Worm (Caenorhabditis elegans) whole organism, L2 larva: ENCODE data around the gene str-102.

Experiments used
- C34F6.9 ChIP-seq: fragments of 150-350 bp; optimal IDR thresholded peaks from 2 replicates; lab custom pipeline; 2014; ENCODE audit warnings: missing biosample characterization, missing genetic modification characterization
- F13H6.1 ChIP-seq: sonication (generic microtip); optimal IDR thresholded peaks from 2 replicates; lab custom pipeline; 2016; ENCODE audit warnings: missing genetic modification characterization, missing compliant biosample characterization
- R02D3.7 ChIP-seq: fragments of 150-350 bp; optimal IDR thresholded peaks from 2 replicates; lab custom pipeline; 2014; ENCODE audit warnings: missing biosample characterization, missing genetic modification characterization
- Y55F3AM.14 ChIP-seq: fragments of 200-800 bp; sonication (Bioruptor generic); optimal IDR thresholded peaks from 2 replicates; lab custom pipeline; 2018; ENCODE audit warnings: mild to moderate bottlenecking, missing genetic modification characterization, missing compliant biosample characterization
- ama-1 ChIP-seq: fragments of 150-350 bp; optimal IDR thresholded peaks from 2 replicates; lab custom pipeline; 2018; ENCODE audit warnings: inconsistent platforms
- ceh-16 ChIP-seq: fragments of 150-350 bp; optimal IDR thresholded peaks from 2 replicates; lab custom pipeline; 2014; ENCODE audit warnings: missing biosample characterization, missing genetic modification characterization
- ceh-82 ChIP-seq: fragments of 150-350 bp; optimal IDR thresholded peaks from 2 replicates; lab custom pipeline; 2014; ENCODE audit warnings: missing biosample characterization, missing genetic modification characterization
- crh-2 ChIP-seq: sonication (generic microtip); optimal IDR thresholded peaks from 2 replicates; lab custom pipeline; 2017; ENCODE audit warnings: missing biosample characterization, missing genetic modification characterization
- dmd-4 ChIP-seq: sonication (generic microtip); optimal IDR thresholded peaks from 2 replicates; lab custom pipeline; 2017; ENCODE audit warnings: missing biosample characterization, missing genetic modification characterization
- egl-27 ChIP-seq: sonication (generic microtip); optimal IDR thresholded peaks from 3 replicates; lab custom pipeline; 2017; ENCODE audit warnings: missing biosample characterization, missing genetic modification reagents, missing genetic modification characterization
- fos-1 ChIP-seq: fragments of 150-350 bp; optimal IDR thresholded peaks from 2 replicates; lab custom pipeline; 2014; ENCODE audit warnings: missing biosample characterization, missing genetic modification characterization
- gmeb-1 ChIP-seq: fragments of 150-350 bp; optimal IDR thresholded peaks from 2 replicates; lab custom pipeline; 2014; ENCODE audit warnings: missing biosample characterization, missing genetic modification characterization
- lin-11 ChIP-seq: fragments of 150-350 bp; sonication (generic microtip); optimal IDR thresholded peaks from 2 replicates; lab custom pipeline; 2014; ENCODE audit warnings: missing biosample characterization, missing genetic modification characterization, inconsistent platforms, mixed read lengths
- lin-13 ChIP-seq: fragments of 150-350 bp; optimal IDR thresholded peaks from 2 replicates; lab custom pipeline; 2014; ENCODE audit warnings: missing biosample characterization, missing genetic modification reagents, missing genetic modification characterization
- lin-39 ChIP-seq: fragments of 150-350 bp; optimal IDR thresholded peaks from 2 replicates; lab custom pipeline; 2014; ENCODE audit warnings: missing biosample characterization, missing genetic modification reagents, missing genetic modification characterization
- lsy-2 ChIP-seq, 2 experiments: fragments of 150-350 bp in 1 of 2; sonication (generic microtip) in 1 of 2; optimal IDR thresholded peaks; 2 replicates each; lab custom pipeline; 2014 to 2017; ENCODE audit warnings: missing biosample characterization in 2 of 2, missing genetic modification characterization in 2 of 2
- mdl-1 ChIP-seq, 2 experiments: fragments of 150-350 bp in 1 of 2; sonication (generic microtip) in 1 of 2; optimal IDR thresholded peaks; 2 replicates each; lab custom pipeline; 2017; ENCODE audit warnings: missing biosample characterization in 2 of 2, missing genetic modification characterization in 2 of 2
- nhr-10 ChIP-seq: sonication (generic microtip); optimal IDR thresholded peaks from 2 replicates; lab custom pipeline; 2017; ENCODE audit warnings: missing biosample characterization, missing genetic modification characterization
- nhr-11 ChIP-seq: fragments of 150-350 bp; optimal IDR thresholded peaks from 2 replicates; lab custom pipeline; 2014; ENCODE audit warnings: missing biosample characterization, missing genetic modification characterization
- nhr-12 ChIP-seq: fragments of 150-350 bp; optimal IDR thresholded peaks from 2 replicates; lab custom pipeline; 2014; ENCODE audit warnings: missing biosample characterization, missing genetic modification characterization
- nhr-129 ChIP-seq: fragments of 150-350 bp; optimal IDR thresholded peaks from 2 replicates; lab custom pipeline; 2014; ENCODE audit warnings: missing biosample characterization, missing genetic modification characterization
- nhr-21 ChIP-seq: fragments of 150-350 bp; optimal IDR thresholded peaks from 2 replicates; lab custom pipeline; 2014; ENCODE audit warnings: missing biosample characterization, missing genetic modification characterization
- nhr-25 ChIP-seq: fragments of 150-350 bp; sonication (generic microtip); optimal IDR thresholded peaks from 3 replicates; lab custom pipeline; 2014; ENCODE audit warnings: missing biosample characterization, missing genetic modification characterization
- peb-1 ChIP-seq: fragments of 150-350 bp; optimal IDR thresholded peaks from 2 replicates; lab custom pipeline; 2014; ENCODE audit warnings: missing biosample characterization, missing genetic modification characterization
- sem-4 ChIP-seq: fragments of 150-350 bp; optimal IDR thresholded peaks from 2 replicates; lab custom pipeline; 2014; ENCODE audit warnings: missing biosample characterization, missing genetic modification reagents, missing genetic modification characterization
- skn-1 ChIP-seq: sonication (generic microtip); optimal IDR thresholded peaks from 2 replicates; lab custom pipeline; 2017; ENCODE audit warnings: missing biosample characterization, missing genetic modification characterization
- sma-3 ChIP-seq: sonication (generic microtip); optimal IDR thresholded peaks from 2 replicates; lab custom pipeline; 2016; ENCODE audit warnings: missing genetic modification reagents, missing genetic modification characterization, missing compliant biosample characterization
- sma-9 ChIP-seq, 2 experiments: fragments of 150-350 bp in 1 of 2; sonication (generic microtip) in 1 of 2; optimal IDR thresholded peaks; 2 replicates each; lab custom pipeline; 2014 to 2016; ENCODE audit warnings: missing genetic modification characterization in 2 of 2, mild to moderate bottlenecking in 1 of 2, missing biosample characterization in 1 of 2, missing compliant biosample characterization in 1 of 2, missing genetic modification reagents in 1 of 2, moderate library complexity in 1 of 2
- snpc-4 ChIP-seq: fragments of 150-350 bp; optimal IDR thresholded peaks from 2 replicates; lab custom pipeline; 2014; ENCODE audit warnings: missing biosample characterization, missing genetic modification characterization
- unc-55 ChIP-seq: fragments of 150-350 bp; sonication (generic microtip); optimal IDR thresholded peaks from 3 replicates; lab custom pipeline; 2014; ENCODE audit warnings: missing biosample characterization, missing genetic modification reagents, missing genetic modification characterization
- unc-62 ChIP-seq: fragments of 150-350 bp; optimal IDR thresholded peaks from 2 replicates; lab custom pipeline; 2014; ENCODE audit warnings: missing biosample characterization, missing genetic modification reagents, missing genetic modification characterization
- zag-1 ChIP-seq: fragments of 150-350 bp; optimal IDR thresholded peaks from 2 replicates; lab custom pipeline; 2014; ENCODE audit warnings: missing biosample characterization, missing genetic modification characterization
- ztf-1 ChIP-seq: fragments of 200-800 bp; sonication (Bioruptor generic); conservative IDR thresholded peaks from 2 replicates; pipeline ENCODE4 v1.3.6; 2022; ENCODE audit warnings: missing genetic modification characterization, missing compliant biosample characterization
- ztf-11 ChIP-seq: sonication (generic microtip); optimal IDR thresholded peaks from 2 replicates; lab custom pipeline; 2017; ENCODE audit warnings: missing biosample characterization, missing genetic modification characterization
- ztf-4 ChIP-seq: fragments of 150-350 bp; optimal IDR thresholded peaks from 2 replicates; lab custom pipeline; 2014; ENCODE audit warnings: missing biosample characterization, missing genetic modification characterization

Gene str-102

ce11 chrV:15384733-15385132 is at the start of gene str-102:
Gene str-102, plus strand, starts transcription at chrV:15385033.
- TF ChIP-seq nhr-10 (tag; lab: Kevin White, UChicago) (no peak), ceh-16 (tag; lab: Kevin White, UChicago) (no peak), ceh-82 (tag; lab: Kevin White, UChicago) (no peak), lin-39 (no peak), ztf-11 (tag; lab: Kevin White, UChicago) (no peak), lin-11 (tag; lab: Kevin White, UChicago) (no peak), peb-1 (no peak), unc-62 (no peak), nhr-25 (tag; lab: Kevin White, UChicago) (no peak), dmd-4 (tag; lab: Kevin White, UChicago) (no peak), egl-27 (tag; lab: Kevin White, UChicago) (no peak)

- TF ChIP-seq zag-1 (tag; lab: Kevin White, UChicago) (no peak), ztf-1 (GFP tag; lab: Robert Waterston, UW) (no peak), lin-39 (no peak), peb-1 (no peak), skn-1 (tag; lab: Kevin White, UChicago) (no peak), snpc-4 (tag; lab: Kevin White, UChicago) (no peak)
- TF ChIP-seq, all 48 proteins: peak for 0
Measured at ce11 chrV:15337405-15337804, 47.4 kb upstream of the str-102 start, which contains the start of gene wrt-7. Gene wrt-7, minus strand, starts transcription at chrV:15337505.

ce11 chrV:15339363-15339762 is 45.5 kb upstream of the str-102 start, which contains the start of gene clec-228:
Gene clec-228, minus strand, starts transcription at chrV:15339463.
- no peak for TF ChIP-seq ama-1

- TF ChIP-seq peb-1, result no peak
- no peak for TF ChIP-seq nhr-11 (tag; lab: Kevin White, UChicago)
- TF ChIP-seq C34F6.9, result no peak
- no peak for TF ChIP-seq Y55F3AM.14 (GFP tag; lab: Kevin White, UChicago)
- TF ChIP-seq egl-27 (tag; lab: Kevin White, UChicago), result no peak
- no peak for TF ChIP-seq ceh-82 (tag; lab: Kevin White, UChicago)
- TF ChIP-seq nhr-129 (tag; lab: Kevin White, UChicago), result no peak
Measured at ce11 chrV:15341404-15341803, 43.4 kb upstream of the str-102 start, which contains the start of gene clec-229. Gene clec-229, minus strand, starts transcription at chrV:15341504.

- TF ChIP-seq gmeb-1 (tag; lab: Kevin White, UChicago), result no peak
- TF ChIP-seq C34F6.9, result no peak
- no peak for TF ChIP-seq mdl-1 (tag; optimal IDR thresholded peaks at IDR 0.05; lab: Kevin White, UChicago)
- TF ChIP-seq sma-9 (GFP tag; optimal IDR thresholded peaks at IDR 0.05; lab: Kevin White, UChicago), result no peak
- no peak for TF ChIP-seq sma-9 (tag; optimal IDR thresholded peaks at IDR 0.05; lab: Kevin White, UChicago)
- no peak for TF ChIP-seq nhr-12
- TF ChIP-seq nhr-21, result no peak
- no peak for TF ChIP-seq ama-1
- no peak for TF ChIP-seq sem-4
- no peak for TF ChIP-seq nhr-129 (tag; lab: Kevin White, UChicago)
- no peak for TF ChIP-seq R02D3.7
- no peak for TF ChIP-seq ceh-16 (tag; lab: Kevin White, UChicago)
- no peak for TF ChIP-seq snpc-4 (tag; lab: Kevin White, UChicago)
- no peak for TF ChIP-seq lsy-2 (tag; optimal IDR thresholded peaks at IDR 0.05; lab: Kevin White, UChicago)
- TF ChIP-seq lin-13 (GFP tag; lab: Kevin White, UChicago), result no peak
- no peak for TF ChIP-seq fos-1 (tag; lab: Kevin White, UChicago)
- no peak for TF ChIP-seq unc-55 (GFP tag; lab: Kevin White, UChicago)
Measured at ce11 chrV:15344481-15344880, 40.4 kb upstream of the str-102 start, which contains the start of gene wrt-8. Gene wrt-8, minus strand, starts transcription at chrV:15344581.

- no peak for TF ChIP-seq nhr-10 (tag; lab: Kevin White, UChicago)
- TF ChIP-seq ztf-4 (tag; lab: Kevin White, UChicago), result no peak
- no peak for TF ChIP-seq unc-55 (GFP tag; lab: Kevin White, UChicago)
- no peak for TF ChIP-seq nhr-129 (tag; lab: Kevin White, UChicago)
- TF ChIP-seq sma-9 (GFP tag; optimal IDR thresholded peaks at IDR 0.05; lab: Kevin White, UChicago), result no peak
- no peak for TF ChIP-seq sma-9 (tag; optimal IDR thresholded peaks at IDR 0.05; lab: Kevin White, UChicago)
- no peak for TF ChIP-seq sma-3 (GFP tag; lab: Kevin White, UChicago)
- no peak for TF ChIP-seq Y55F3AM.14 (GFP tag; lab: Kevin White, UChicago)
- TF ChIP-seq dmd-4 (tag; lab: Kevin White, UChicago), result no peak
- TF ChIP-seq ztf-11 (tag; lab: Kevin White, UChicago), result no peak
- TF ChIP-seq F13H6.1 (tag; lab: Kevin White, UChicago), result no peak
- TF ChIP-seq snpc-4 (tag; lab: Kevin White, UChicago), result no peak
- TF ChIP-seq crh-2 (tag; lab: Kevin White, UChicago), result no peak
- TF ChIP-seq ceh-82 (tag; lab: Kevin White, UChicago), result no peak
- no peak for TF ChIP-seq ceh-16 (tag; lab: Kevin White, UChicago)
- TF ChIP-seq, all 48 proteins: peak for 0
Measured at ce11 chrV:15347292-15347691, 37.5 kb upstream of the str-102 start, which contains the start of gene C29F3.3. Gene C29F3.3, minus strand, starts transcription at chrV:15347392.
